Fruit fly (Drosophila melanogaster): ENCODE measurements around the gene PolI.

PolI gene

dm6 chr3R:8264302-8265080, 31.2 kb downstream of the PolI start, which contains the start of the genes RPA1 and Mcm2 (continued):
- peak; percentile 32; the same call in 1 of the 2 replicates for TF ChIP-seq peb (GFP tag; IDR thresholded peaks at IDR 0.05)
- TF ChIP-seq h (optimal IDR thresholded peaks at IDR 0.05): no peak
- TF ChIP-seq Oaz (GFP tag; IDR thresholded peaks at IDR 0.05): 0 out of 2 replicates have a peak, but pooled peaks have one; percentile 29
- peak; percentile 65 for TF ChIP-seq YL-1 (GFP tag; optimal IDR thresholded peaks at IDR 0.05)
- no peak for TF ChIP-seq Trl (optimal IDR thresholded peaks at IDR 0.05)
- TF ChIP-seq Trl (GFP tag; optimal IDR thresholded peaks at IDR 0.05): peak; percentile 64
- no peak for TF ChIP-seq Asciz (GFP tag; optimal IDR thresholded peaks at IDR 0.05)
- TF ChIP-seq CG6175 (GFP tag; IDR thresholded peaks at IDR 0.05): peak; percentile 67; the same call in 2 of the 3 replicates
- TF ChIP-seq Hand (GFP tag; optimal IDR thresholded peaks at IDR 0.05): no peak
- peak; percentile 71 for TF ChIP-seq Xrp1 (GFP tag; IDR thresholded peaks at IDR 0.05)
- peak; percentile 57 for TF ChIP-seq Dref (GFP tag; IDR thresholded peaks at IDR 0.05)
- TF ChIP-seq pita (GFP tag; optimal IDR thresholded peaks at IDR 0.05): no peak
- peak; percentile 30 for TF ChIP-seq Sry-β (GFP tag; optimal IDR thresholded peaks at IDR 0.05)
- TF ChIP-seq CG13894 (tag; optimal IDR thresholded peaks at IDR 0.05): peak; percentile 44
- no peak for TF ChIP-seq hkb (optimal IDR thresholded peaks at IDR 0.05)
- no peak; the same call in 1 of the 2 replicates for TF ChIP-seq hkb (GFP tag; IDR thresholded peaks at IDR 0.05)
- TF ChIP-seq phol (tag; optimal IDR thresholded peaks at IDR 0.05): peak; percentile 80
- peak; percentile 70; the same call in 1 of the 3 replicates for TF ChIP-seq CG3726 (GFP tag; IDR thresholded peaks at IDR 0.05)
- peak; percentile 32; the same call in 1 of the 2 replicates for TF ChIP-seq ro (GFP tag; IDR thresholded peaks at IDR 0.05)

- TF ChIP-seq vfl (GFP tag; optimal IDR thresholded peaks at IDR 0.05) (no peak), CG7786 (GFP tag; optimal IDR thresholded peaks at IDR 0.05) (no peak), kni (GFP tag; optimal IDR thresholded peaks at IDR 0.05) (no peak), Ssrp (tag; optimal IDR thresholded peaks at IDR 0.05) (no peak), bab2 (GFP tag; optimal IDR thresholded peaks at IDR 0.05) (no peak), Hr39 (optimal IDR thresholded peaks at IDR 0.05) (no peak), CG7963 (GFP tag; IDR thresholded peaks at IDR 0.05; ENCODE audit: partially characterized antibody) (no peak), Mes4 (GFP tag; optimal IDR thresholded peaks at IDR 0.05) (no peak), psq (GFP tag; optimal IDR thresholded peaks at IDR 0.05) (no peak), CG11695 (GFP tag; IDR thresholded peaks at IDR 0.05) (no peak), danr (GFP tag; IDR thresholded peaks at IDR 0.05) (no peak), btn (GFP tag; optimal IDR thresholded peaks at IDR 0.05) (no peak), esg (GFP tag; conservative IDR thresholded peaks at IDR 0.05) (no peak), ro (GFP tag; IDR thresholded peaks at IDR 0.05) (no peak), sens (GFP tag) (no peak), Spps (tag; optimal IDR thresholded peaks at IDR 0.05) (no peak), CG7372 (GFP tag; IDR thresholded peaks at IDR 0.05) (no peak), Opbp (GFP tag; IDR thresholded peaks at IDR 0.05; ENCODE audit: partially characterized antibody) (peak; percentile 74), YL-1 (GFP tag; optimal IDR thresholded peaks at IDR 0.05) (peak; percentile 59), zen2 (GFP tag; IDR thresholded peaks at IDR 0.05; ENCODE audit: partially characterized antibody) (peak; percentile 68; the same call in 2 of the 3 replicates), Bdp1 (GFP tag; optimal IDR thresholded peaks at IDR 0.05) (no peak), HHEX (GFP tag; optimal IDR thresholded peaks at IDR 0.05) (no peak), CG6854 (GFP tag; optimal IDR thresholded peaks at IDR 0.05) (no peak), CG11247 (GFP tag; IDR thresholded peaks at IDR 0.05) (no peak), ara (GFP tag; IDR thresholded peaks at IDR 0.05) (0 out of 2 replicates have a peak, but pooled peaks have one; percentile 12), CG10979 (tag; optimal IDR thresholded peaks at IDR 0.05) (no peak), da (GFP tag; optimal IDR thresholded peaks at IDR 0.05) (peak; percentile 10), CG18619 (GFP tag; optimal IDR thresholded peaks at IDR 0.05) (no peak), fd102C (GFP tag; optimal IDR thresholded peaks at IDR 0.05) (no peak), Usf (GFP tag; optimal IDR thresholded peaks at IDR 0.05) (no peak), HmgD (GFP tag; optimal IDR thresholded peaks at IDR 0.05) (peak; percentile 73), CG1529 (GFP tag; optimal IDR thresholded peaks at IDR 0.05) (no peak), CG6254 (GFP tag; optimal IDR thresholded peaks at IDR 0.05) (no peak), MTF-1 (GFP tag; optimal IDR thresholded peaks at IDR 0.05; ENCODE audit: borderline replicate concordance) (no peak)
These were observed 36.4 kb downstream of the PolI start, which contains the start of gene CG9630 for dm6 chr3R:8269740-8270139. CG9630 (minus strand) TSS chr3R:8269896.
